Worm (Caenorhabditis elegans) whole organism, early embryonic: ENCODE data around the gene nlp-35.
A peak's percentile ranks its signal among the peaks of the same experiment; 100 is the strongest.

ENCODE experiments used
- B0310.2 ChIP-seq: sonication (generic microtip); optimal IDR thresholded peaks from 2 replicates; lab custom pipeline; 2016; ENCODE audit warnings: mild to moderate bottlenecking, missing genetic modification characterization, missing compliant biosample characterization
- F13C5.2 ChIP-seq: sonication (generic microtip); optimal IDR thresholded peaks from 2 replicates; lab custom pipeline; 2017; ENCODE audit warnings: mild to moderate bottlenecking, missing genetic modification characterization, inconsistent platforms, missing compliant biosample characterization
- aly-1 ChIP-seq: sonication (generic microtip); optimal IDR thresholded peaks from 2 replicates; lab custom pipeline; 2016; ENCODE audit warnings: missing genetic modification characterization, missing compliant biosample characterization
- ama-1 ChIP-seq: fragments of 150-350 bp; optimal IDR thresholded peaks from 2 replicates; lab custom pipeline; 2014
- ceh-13 ChIP-seq: fragments of 200-800 bp; sonication (Bioruptor generic); optimal IDR thresholded peaks from 2 replicates; lab custom pipeline; 2018; ENCODE audit warnings: mild to moderate bottlenecking, missing genetic modification characterization, missing compliant biosample characterization
- ceh-36 ChIP-seq: sonication (generic microtip); optimal IDR thresholded peaks from 2 replicates; lab custom pipeline; 2016; ENCODE audit warnings: missing genetic modification characterization, inconsistent platforms, missing compliant biosample characterization
- ets-7 ChIP-seq: sonication (generic microtip); optimal IDR thresholded peaks from 2 replicates; lab custom pipeline; 2016; ENCODE audit warnings: missing genotype, missing genetic modification characterization, missing compliant biosample characterization
- flt-1 ChIP-seq: fragments of 200-800 bp; sonication (Bioruptor generic); IDR thresholded peaks from 2 replicates; pipeline ENCODE4 v1.3.6; 2022; ENCODE audit warnings: missing genetic modification characterization, missing compliant biosample characterization
- hmbx-1 ChIP-seq: sonication (generic microtip); optimal IDR thresholded peaks from 2 replicates; lab custom pipeline; 2016; ENCODE audit warnings: mild to moderate bottlenecking, missing genetic modification characterization, missing compliant biosample characterization
- hmg-4 ChIP-seq: fragments of 200-800 bp; sonication (Bioruptor generic); optimal IDR thresholded peaks from 2 replicates; lab custom pipeline; 2018; ENCODE audit warnings: mild to moderate bottlenecking, missing genetic modification characterization, missing compliant biosample characterization
- hnd-1 ChIP-seq: sonication (generic microtip); optimal IDR thresholded peaks from 2 replicates; lab custom pipeline; 2016; ENCODE audit warnings: missing genetic modification characterization, missing compliant biosample characterization
- pes-1 ChIP-seq: fragments of 200-800 bp; sonication (Bioruptor generic); IDR thresholded peaks from 2 replicates; pipeline ENCODE4 v1.3.6; 2022; ENCODE audit warnings: missing genetic modification reagents, missing genetic modification characterization, missing compliant biosample characterization
- scrt-1 ChIP-seq: fragments of 200-800 bp; sonication (Bioruptor generic); IDR thresholded peaks from 2 replicates; pipeline ENCODE4 v1.3.6; 2022; ENCODE audit warnings: missing genetic modification characterization, missing compliant biosample characterization
- sea-1 ChIP-seq: fragments of 200-800 bp; sonication (Bioruptor generic); conservative IDR thresholded peaks from 2 replicates; pipeline ENCODE4 v1.3.6; 2022; ENCODE audit warnings: missing genetic modification characterization, missing compliant biosample characterization
- tbx-11 ChIP-seq: fragments of 200-800 bp; sonication (Bioruptor generic); IDR thresholded peaks from 2 replicates; pipeline ENCODE4 v1.3.6; 2022; ENCODE audit warnings: missing genetic modification characterization, missing compliant biosample characterization
- tbx-37 ChIP-seq: fragments of 200-800 bp; sonication (Bioruptor generic); conservative IDR thresholded peaks from 2 replicates; pipeline ENCODE4 v1.3.6; 2022; ENCODE audit warnings: missing genetic modification reagents, missing genetic modification characterization, missing compliant biosample characterization
- tra-4 ChIP-seq: sonication (generic microtip); optimal IDR thresholded peaks from 2 replicates; lab custom pipeline; 2017; ENCODE audit warnings: missing genetic modification characterization, missing compliant biosample characterization

Gene nlp-35

ce11 chrIV:9513360-9513777 is 5.4 kb downstream of the nlp-35 start:
- TF ChIP-seq hmbx-1 (tag; lab: Kevin White, UChicago) (no peak), ets-7 (no peak), flt-1 (GFP tag; lab: Robert Waterston, UW) (no peak)

- TF ChIP-seq B0310.2 (no peak), hnd-1 (tag; lab: Kevin White, UChicago) (no peak), tbx-11 (GFP tag; lab: Robert Waterston, UW) (no peak), aly-1 (no peak), ceh-36 (no peak), ama-1 (lab: Kevin White, UChicago) (no peak), flt-1 (GFP tag; lab: Robert Waterston, UW) (no peak), pes-1 (GFP tag; lab: Robert Waterston, UW) (no peak), tra-4 (tag; lab: Kevin White, UChicago) (no peak), hmbx-1 (tag; lab: Kevin White, UChicago) (no peak), scrt-1 (no peak), F13C5.2 (tag; lab: Kevin White, UChicago) (no peak)
Observed at ce11 chrIV:9512836-9513235, 5.9 kb downstream of the nlp-35 start, which contains the start of gene C33A12.3. TSS of gene C33A12.3 (minus strand) at chrIV:9513002.

ce11 chrIV:9511640-9512039 is 7.1 kb downstream of the nlp-35 start:
- no peak for TF ChIP-seq ceh-36
- TF ChIP-seq sea-1 (GFP tag; lab: Robert Waterston, UW), result no peak
- TF ChIP-seq ets-7, result no peak
- no peak for TF ChIP-seq hnd-1 (tag; lab: Kevin White, UChicago)
- TF ChIP-seq pes-1 (GFP tag; lab: Robert Waterston, UW), result no peak
- TF ChIP-seq B0310.2, result no peak
- TF ChIP-seq flt-1 (GFP tag; lab: Robert Waterston, UW), result no peak
- TF ChIP-seq tbx-11 (GFP tag; lab: Robert Waterston, UW), result no peak
- no peak for TF ChIP-seq scrt-1
- TF ChIP-seq ama-1 (lab: Kevin White, UChicago), result no peak
- no peak for TF ChIP-seq tbx-37 (GFP tag; lab: Robert Waterston, UW)
- TF ChIP-seq tra-4 (tag; lab: Kevin White, UChicago), result no peak
- TF ChIP-seq aly-1, result no peak
- TF ChIP-seq hmbx-1 (tag; lab: Kevin White, UChicago), result no peak
- no peak for TF ChIP-seq F13C5.2 (tag; lab: Kevin White, UChicago)
- TF ChIP-seq hmg-4 (GFP tag; lab: Kevin White, UChicago), result no peak
- no peak for TF ChIP-seq ceh-13 (GFP tag; lab: Kevin White, UChicago)

ce11 chrIV:9511221-9511638 is 7.5 kb downstream of the nlp-35 start:
- peak; percentile 52 for TF ChIP-seq F13C5.2 (tag; lab: Kevin White, UChicago)
- no peak for TF ChIP-seq hmbx-1 (tag; lab: Kevin White, UChicago)
- peak; percentile 29; the same call in 1 of the 2 replicates for TF ChIP-seq tbx-37 (GFP tag; lab: Robert Waterston, UW)
- TF ChIP-seq hnd-1 (tag; lab: Kevin White, UChicago), result no peak
- no peak for TF ChIP-seq aly-1
- TF ChIP-seq B0310.2, result peak; percentile 4
- TF ChIP-seq ceh-36, result no peak
- 0 out of 2 replicates have a peak, but pooled peaks have one; percentile 8 for TF ChIP-seq flt-1 (GFP tag; lab: Robert Waterston, UW)
- no peak for TF ChIP-seq hmg-4 (GFP tag; lab: Kevin White, UChicago)
- no peak for TF ChIP-seq scrt-1
- TF ChIP-seq ama-1 (lab: Kevin White, UChicago), result peak; percentile 40
- no peak for TF ChIP-seq tbx-11 (GFP tag; lab: Robert Waterston, UW)
- TF ChIP-seq pes-1 (GFP tag; lab: Robert Waterston, UW), result peak; percentile 49; the same call in 1 of the 2 replicates
- TF ChIP-seq ets-7, result no peak
- no peak for TF ChIP-seq ceh-13 (GFP tag; lab: Kevin White, UChicago)
- TF ChIP-seq sea-1 (GFP tag; lab: Robert Waterston, UW), result no peak
- TF ChIP-seq tra-4 (tag; lab: Kevin White, UChicago), result peak; percentile 37

DNA sequence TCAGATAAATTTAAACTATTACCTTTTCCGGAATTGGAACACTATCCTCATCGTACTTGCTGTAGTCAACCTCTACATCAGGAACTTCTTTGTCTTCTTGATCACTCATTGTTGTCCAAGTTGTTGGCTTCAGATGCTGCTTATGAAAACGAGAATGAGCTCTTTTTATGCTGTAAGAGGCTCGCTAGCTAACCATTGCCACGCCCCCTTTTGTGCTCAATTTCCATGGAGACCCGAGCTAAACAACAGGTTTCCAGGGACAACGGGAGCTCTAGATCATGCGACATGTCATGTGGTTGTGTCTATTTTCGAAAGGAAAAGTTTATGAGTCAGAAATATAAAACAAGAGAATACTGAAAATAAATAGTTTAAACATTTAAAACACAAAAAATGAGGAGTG is 8.3 kb downstream of the nlp-35 start, which contains the start of gene C33A12.4:
Gene C33A12.4 (minus strand): TSS at position 131 of the 400 bp plus-strand sequence.
- TF ChIP-seq hnd-1 (tag; lab: Kevin White, UChicago), result no peak
- no peak for TF ChIP-seq F13C5.2 (tag; lab: Kevin White, UChicago)
- TF ChIP-seq hmg-4 (GFP tag; lab: Kevin White, UChicago), result no peak
- no peak for TF ChIP-seq tbx-11 (GFP tag; lab: Robert Waterston, UW)

ce11 chrIV:9508612-9509011 is 10.1 kb downstream of the nlp-35 start, which contains the start of gene ethe-1:
TSS of gene ethe-1 (minus strand) at chrIV:9508761.
- TF ChIP-seq sea-1 (GFP tag; lab: Robert Waterston, UW) (no peak), tbx-37 (GFP tag; lab: Robert Waterston, UW) (no peak), tra-4 (tag; lab: Kevin White, UChicago) (no peak), hmbx-1 (tag; lab: Kevin White, UChicago) (no peak), scrt-1 (no peak), B0310.2 (no peak), hnd-1 (tag; lab: Kevin White, UChicago) (no peak), pes-1 (GFP tag; lab: Robert Waterston, UW) (no peak), tbx-11 (GFP tag; lab: Robert Waterston, UW) (no peak), aly-1 (no peak), flt-1 (GFP tag; lab: Robert Waterston, UW) (no peak), ceh-13 (GFP tag; lab: Kevin White, UChicago) (no peak), ceh-36 (no peak), F13C5.2 (tag; lab: Kevin White, UChicago) (no peak)

ce11 chrIV:9506251-9506650 is 12.5 kb downstream of the nlp-35 start, which contains the start of gene ttr-9:
TSS of gene ttr-9 (minus strand) at chrIV:9506351.
- TF ChIP-seq F13C5.2 (tag; lab: Kevin White, UChicago), result no peak
- no peak for TF ChIP-seq tbx-11 (GFP tag; lab: Robert Waterston, UW)
- TF ChIP-seq tbx-37 (GFP tag; lab: Robert Waterston, UW), result no peak
- TF ChIP-seq scrt-1, result no peak
- TF ChIP-seq ets-7, result no peak
- no peak for TF ChIP-seq ceh-13 (GFP tag; lab: Kevin White, UChicago)
- TF ChIP-seq flt-1 (GFP tag; lab: Robert Waterston, UW), result no peak
- no peak for TF ChIP-seq ceh-36
- TF ChIP-seq aly-1, result no peak
- TF ChIP-seq tra-4 (tag; lab: Kevin White, UChicago), result no peak
- TF ChIP-seq hmg-4 (GFP tag; lab: Kevin White, UChicago), result no peak
- TF ChIP-seq ama-1 (lab: Kevin White, UChicago), result no peak
- TF ChIP-seq hnd-1 (tag; lab: Kevin White, UChicago), result no peak
- no peak for TF ChIP-seq hmbx-1 (tag; lab: Kevin White, UChicago)
- no peak for TF ChIP-seq sea-1 (GFP tag; lab: Robert Waterston, UW)
